Fruit fly (Drosophila melanogaster) whole organism, embryonic: ENCODE data around the gene CG7377.
A peak's percentile ranks its signal among the peaks of the same experiment; 100 is the strongest.

Experiments
- CG10462 ChIP-seq: fragments of 200-800 bp; sonication (Bioruptor generic); optimal IDR thresholded peaks from 2 replicates; lab custom pipeline; 2016; ENCODE audit warnings: missing biosample characterization, missing genetic modification characterization
- CG11695 ChIP-seq: fragments of 200-800 bp; sonication (Bioruptor generic); IDR thresholded peaks from 3 replicates; pipeline ENCODE4 v1.3.6; 2022; ENCODE audit warnings: missing biosample characterization, missing genetic modification characterization
- CG11696 ChIP-seq: fragments of 200-800 bp; sonication (Bioruptor generic); IDR thresholded peaks from 2 replicates; pipeline ENCODE4 v1.3.6; 2022; ENCODE audit warnings: missing biosample characterization, missing genetic modification characterization
- CG11723 ChIP-seq: fragments of 200-800 bp; sonication (Bioruptor generic); optimal IDR thresholded peaks from 2 replicates; lab custom pipeline; 2017; ENCODE audit warnings: missing biosample characterization, mild to moderate bottlenecking, missing genetic modification characterization
- CG13123 ChIP-seq: fragments of 200-800 bp; sonication (Bioruptor generic); optimal IDR thresholded peaks from 2 replicates; lab custom pipeline; 2016; ENCODE audit warnings: missing biosample characterization, missing genetic modification characterization
- CG13296 ChIP-seq: fragments of 200-800 bp; sonication (Bioruptor generic); optimal IDR thresholded peaks from 3 replicates; lab custom pipeline; 2018; ENCODE audit warnings: missing biosample characterization, mild to moderate bottlenecking, missing genetic modification characterization
- CG18599 ChIP-seq: fragments of 200-800 bp; sonication (Bioruptor generic); optimal IDR thresholded peaks from 3 replicates; lab custom pipeline; 2017; ENCODE audit warnings: missing biosample characterization, missing genetic modification characterization, mild to moderate bottlenecking, moderate library complexity, missing genetic modification reagents
- CG18764 ChIP-seq: fragments of 200-800 bp; sonication (Bioruptor generic); optimal IDR thresholded peaks from 3 replicates; lab custom pipeline; 2016; ENCODE audit warnings: missing biosample characterization, missing genetic modification characterization
- CG31388 ChIP-seq: fragments of 200-800 bp; sonication (Bioruptor generic); optimal IDR thresholded peaks from 2 replicates; lab custom pipeline; 2016; ENCODE audit warnings: missing biosample characterization, missing genetic modification characterization
- CG7928 ChIP-seq: fragments of 200-800 bp; sonication (Bioruptor generic); optimal IDR thresholded peaks from 2 replicates; lab custom pipeline; 2017; ENCODE audit warnings: missing biosample characterization, mild to moderate bottlenecking, missing genetic modification characterization
- CG8359 ChIP-seq: fragments of 200-800 bp; sonication (Bioruptor generic); optimal IDR thresholded peaks from 2 replicates; lab custom pipeline; 2017; ENCODE audit warnings: missing biosample characterization, mild to moderate bottlenecking, missing genetic modification characterization, borderline replicate concordance
- CG9797 ChIP-seq: fragments of 200-800 bp; sonication (Bioruptor generic); optimal IDR thresholded peaks from 3 replicates; lab custom pipeline; 2018; ENCODE audit warnings: missing biosample characterization, mild to moderate bottlenecking, missing genetic modification characterization
- Fer1 ChIP-seq: fragments of 200-800 bp; sonication (Bioruptor generic); optimal IDR thresholded peaks from 2 replicates; lab custom pipeline; 2017; ENCODE audit warnings: missing biosample characterization, mild to moderate bottlenecking, missing genetic modification characterization
- HLH4C ChIP-seq: fragments of 200-800 bp; sonication (Bioruptor generic); IDR thresholded peaks from 3 replicates; pipeline ENCODE4 v1.3.6; 2022; ENCODE audit warnings: missing biosample characterization, missing genetic modification characterization; ENCODE audit not compliant: partially characterized antibody
- Hsf ChIP-seq: fragments of 200-800 bp; sonication (Bioruptor generic); optimal IDR thresholded peaks from 3 replicates; lab custom pipeline; 2016; ENCODE audit warnings: missing biosample characterization, missing genetic modification characterization
- MTF-1 ChIP-seq: fragments of 200-800 bp; sonication (Bioruptor generic); optimal IDR thresholded peaks from 2 replicates; lab custom pipeline; 2018; ENCODE audit warnings: missing biosample characterization, mild to moderate bottlenecking, missing genetic modification characterization, borderline replicate concordance
- Meics ChIP-seq: fragments of 200-800 bp; sonication (Bioruptor generic); optimal IDR thresholded peaks from 2 replicates; lab custom pipeline; 2017; ENCODE audit warnings: missing biosample characterization, mild to moderate bottlenecking, missing genetic modification characterization
- Myb ChIP-seq: fragments of 200-800 bp; sonication (Bioruptor generic); optimal IDR thresholded peaks from 2 replicates; lab custom pipeline; 2016; ENCODE audit warnings: missing biosample characterization, missing genetic modification characterization
- Oaz ChIP-seq: fragments of 200-800 bp; sonication (Bioruptor generic); IDR thresholded peaks from 2 replicates; pipeline ENCODE4 v1.3.6; 2022; ENCODE audit warnings: missing biosample characterization, missing genetic modification characterization
- Side ChIP-seq: fragments of 200-800 bp; sonication (Bioruptor generic); optimal IDR thresholded peaks from 2 replicates; lab custom pipeline; 2016; ENCODE audit warnings: missing biosample characterization, missing genetic modification characterization
- Stat92E ChIP-seq, 3 experiments: fragments of >200 bp in 2 of 3; fragments of 200-800 bp in 1 of 3; sonication (Bioruptor generic) in 1 of 3; optimal IDR thresholded peaks; 2 replicates each; lab custom pipeline; 2017 to 2019; ENCODE audit warnings: missing biosample characterization in 3 of 3, missing genetic modification characterization in 3 of 3, mild to moderate bottlenecking in 1 of 3, moderate library complexity in 1 of 3
- Xbp1 ChIP-seq: fragments of 200-800 bp; sonication (Bioruptor generic); optimal IDR thresholded peaks from 3 replicates; lab custom pipeline; 2016; ENCODE audit warnings: missing biosample characterization, mild to moderate bottlenecking, missing genetic modification characterization
- abd-A ChIP-seq: fragments of 200-800 bp; sonication (Bioruptor generic); optimal IDR thresholded peaks from 3 replicates; lab custom pipeline; 2019; ENCODE audit warnings: missing biosample characterization, mild to moderate bottlenecking, missing genetic modification characterization, moderate library complexity
- btn ChIP-seq: fragments of 200-800 bp; sonication (Bioruptor generic); optimal IDR thresholded peaks from 2 replicates; lab custom pipeline; 2016; ENCODE audit warnings: missing biosample characterization, missing genetic modification characterization
- cad ChIP-seq: fragments of >200 bp; optimal IDR thresholded peaks from 2 replicates; lab custom pipeline; 2017; ENCODE audit warnings: missing biosample characterization, missing genetic modification characterization
- caup ChIP-seq: fragments of 200-800 bp; sonication (Bioruptor generic); optimal IDR thresholded peaks from 3 replicates; lab custom pipeline; 2017; ENCODE audit warnings: missing biosample characterization, mild to moderate bottlenecking, missing genetic modification characterization, moderate library complexity; ENCODE audit not compliant: severe bottlenecking
- da ChIP-seq: fragments of 200-800 bp; sonication (Bioruptor generic); optimal IDR thresholded peaks from 2 replicates; lab custom pipeline; 2016; ENCODE audit warnings: missing biosample characterization, missing genetic modification characterization
- disco-r ChIP-seq: fragments of 200-800 bp; sonication (Bioruptor generic); optimal IDR thresholded peaks from 2 replicates; lab custom pipeline; 2016; ENCODE audit warnings: missing biosample characterization, missing genetic modification characterization
- gro ChIP-seq: fragments of 200-800 bp; sonication (Bioruptor generic); optimal IDR thresholded peaks from 2 replicates; lab custom pipeline; 2016; ENCODE audit warnings: missing biosample characterization, missing genetic modification characterization
- h ChIP-seq: fragments of >200 bp; optimal IDR thresholded peaks from 2 replicates; lab custom pipeline; 2017
- lab ChIP-seq: fragments of 200-800 bp; sonication (Bioruptor generic); optimal IDR thresholded peaks from 3 replicates; lab custom pipeline; 2017; ENCODE audit warnings: missing biosample characterization, missing genetic modification characterization, mild to moderate bottlenecking, moderate library complexity, missing genetic modification reagents
- lov ChIP-seq, 2 experiments: fragments of 200-800 bp in 1 of 2; fragments of >200 bp in 1 of 2; sonication (Bioruptor generic) in 1 of 2; IDR thresholded peaks in 1 of 2; optimal IDR thresholded peaks in 1 of 2; 2 replicates in 1 of 2; 3 replicates in 1 of 2; pipeline versions ENCODE4 v1.3.6 to Lab custom; 2017 to 2022; ENCODE audit warnings: missing biosample characterization in 1 of 2, missing genetic modification characterization in 1 of 2
- phol ChIP-seq: fragments of 200-800 bp; sonication (Bioruptor generic); optimal IDR thresholded peaks from 3 replicates; lab custom pipeline; 2018; ENCODE audit warnings: missing biosample characterization, mild to moderate bottlenecking, missing genetic modification characterization, moderate library complexity
- row ChIP-seq: fragments of 200-800 bp; sonication (Bioruptor generic); IDR thresholded peaks from 3 replicates; pipeline ENCODE4 v1.3.6; 2022; ENCODE audit warnings: missing biosample characterization, missing genetic modification characterization
- salm ChIP-seq: fragments of 200-800 bp; sonication (Bioruptor generic); optimal IDR thresholded peaks from 2 replicates; lab custom pipeline; 2018; ENCODE audit warnings: missing biosample characterization, mild to moderate bottlenecking, missing genetic modification characterization
- shn ChIP-seq: fragments of 200-800 bp; sonication (Bioruptor generic); optimal IDR thresholded peaks from 3 replicates; lab custom pipeline; 2016; ENCODE audit warnings: missing biosample characterization, missing genetic modification characterization
- sob ChIP-seq: fragments of 200-800 bp; sonication (Bioruptor generic); IDR thresholded peaks from 2 replicates; pipeline ENCODE4 v1.3.6; 2022; ENCODE audit warnings: missing biosample characterization, missing genetic modification characterization
- wek ChIP-seq: fragments of 200-800 bp; sonication (Bioruptor generic); optimal IDR thresholded peaks from 3 replicates; lab custom pipeline; 2018; ENCODE audit warnings: missing biosample characterization, mild to moderate bottlenecking, missing genetic modification characterization, moderate library complexity
- zfh1 ChIP-seq: fragments of 200-800 bp; sonication (Bioruptor generic); IDR thresholded peaks from 3 replicates; pipeline ENCODE4 v1.3.6; 2022; ENCODE audit warnings: missing biosample characterization, missing genetic modification characterization

The CG7377 gene

dm6 chr3L:11609153-11609809, 19.8 kb downstream of the CG7377 start, which contains the start of gene Duba (continued):
- no peak for TF ChIP-seq CG7928 (GFP tag; lab: Kevin White, UChicago)
- peak; percentile 62; the same call in 2 of the 3 replicates for TF ChIP-seq row (GFP tag; lab: Robert Waterston, UW)
- TF ChIP-seq Hsf (GFP tag; lab: Kevin White, UChicago), result no peak
- peak; percentile 24 for TF ChIP-seq Xbp1 (GFP tag; lab: Kevin White, UChicago)
- peak; percentile 98 for TF ChIP-seq Meics (GFP tag; lab: Kevin White, UChicago)
- peak; percentile 55 for TF ChIP-seq CG9797 (GFP tag; lab: Kevin White, UChicago)

- TF ChIP-seq CG18599 (GFP tag; lab: Kevin White, UChicago) (peak; percentile 43), lab (GFP tag; lab: Kevin White, UChicago) (peak; percentile 52), wek (GFP tag; lab: Kevin White, UChicago) (no peak), MTF-1 (GFP tag; lab: Kevin White, UChicago) (no peak), CG11723 (no peak), sob (GFP tag; lab: Robert Waterston, UW) (0 out of 2 replicates have a peak, but pooled peaks have one; percentile 35), Oaz (no peak), cad (GFP tag; lab: Kevin White, UChicago) (no peak), CG11695 (0 out of 3 replicates have a peak, but pooled peaks have one; percentile 25), Fer1 (peak; percentile 21), CG11696 (GFP tag; lab: Robert Waterston, UW) (no peak), caup (GFP tag; lab: Kevin White, UChicago) (peak; percentile 42), h (lab: Kevin White, UChicago) (no peak), Myb (GFP tag; lab: Kevin White, UChicago) (no peak), CG13296 (GFP tag; lab: Kevin White, UChicago) (peak; percentile 6), CG13123 (GFP tag; lab: Kevin White, UChicago) (no peak), lov (optimal IDR thresholded peaks at IDR 0.05; lab: Kevin White, UChicago) (no peak), lov (GFP tag; IDR thresholded peaks at IDR 0.05; lab: Robert Waterston, UW) (no peak), CG8359 (GFP tag; lab: Kevin White, UChicago) (no peak), CG31388 (GFP tag; lab: Kevin White, UChicago) (no peak), phol (tag; lab: Kevin White, UChicago) (no peak), abd-A (tag; lab: Kevin White, UChicago) (no peak), Side (GFP tag; lab: Kevin White, UChicago) (no peak), CG18764 (GFP tag; lab: Kevin White, UChicago) (no peak), gro (GFP tag; lab: Kevin White, UChicago) (no peak), da (GFP tag; lab: Kevin White, UChicago) (no peak), disco-r (no peak), salm (tag; lab: Kevin White, UChicago) (no peak), Stat92E (GFP tag; optimal IDR thresholded peaks at IDR 0.05; lab: Kevin White, UChicago) (no peak)
Measured at dm6 chr3L:11609835-11610234, 20.3 kb downstream of the CG7377 start, which contains the start of gene CG42832. Gene CG42832 (plus strand): TSS chr3L:11610135.

dm6 chr3L:11620001-11620400, 30.5 kb downstream of the CG7377 start, which contains the start of gene Muc68Ca:
Gene Muc68Ca (minus strand): TSS chr3L:11620101.
- TF ChIP-seq btn (no peak), HLH4C (GFP tag; lab: Robert Waterston, UW) (no peak), zfh1 (GFP tag; lab: Robert Waterston, UW) (no peak), shn (GFP tag; lab: Kevin White, UChicago) (no peak), CG10462 (GFP tag; lab: Kevin White, UChicago) (no peak)
- TF ChIP-seq, all 482 proteins: peak for 0
